Fruit fly (Drosophila melanogaster): ENCODE results near the gene Ubr3.
A peak's percentile ranks its signal among the peaks of the same experiment; 100 is the strongest.

Gene Ubr3

dm6 chrX:7968215-7968799 lies 32.6 kb downstream of the Ubr3 start, which contains the start of gene sws (continued):
- TF ChIP-seq CG16863 (GFP tag; optimal IDR thresholded peaks at IDR 0.05) (no peak), unpg (GFP tag; optimal IDR thresholded peaks at IDR 0.05) (peak; percentile 36), CG7963 (GFP tag; IDR thresholded peaks at IDR 0.05; ENCODE audit: partially characterized antibody) (no peak), CG15269 (tag; optimal IDR thresholded peaks at IDR 0.05) (peak; percentile 48), ash1 (GFP tag; optimal IDR thresholded peaks at IDR 0.05) (no peak), CG17829 (tag; optimal IDR thresholded peaks at IDR 0.05) (peak; percentile 45), CG18619 (GFP tag; optimal IDR thresholded peaks at IDR 0.05) (peak; percentile 29), fru (optimal IDR thresholded peaks at IDR 0.05) (no peak), fu2 (GFP tag; optimal IDR thresholded peaks at IDR 0.05) (no peak), tx (GFP tag; optimal IDR thresholded peaks at IDR 0.05) (no peak), NfI (GFP tag; optimal IDR thresholded peaks at IDR 0.05) (peak; percentile 19), CG15696 (tag; optimal IDR thresholded peaks at IDR 0.05) (no peak), repo (GFP tag; optimal IDR thresholded peaks at IDR 0.05) (no peak), CG33557 (GFP tag; optimal IDR thresholded peaks at IDR 0.05) (peak; percentile 1), jigr1 (GFP tag; IDR thresholded peaks at IDR 0.05) (no peak), aop (GFP tag; IDR thresholded peaks at IDR 0.05) (no peak), CG18764 (GFP tag; optimal IDR thresholded peaks at IDR 0.05) (no peak), Jarid2 (GFP tag; optimal IDR thresholded peaks at IDR 0.05) (no peak), sr (GFP tag; IDR thresholded peaks at IDR 0.05) (no peak), D19B (GFP tag; optimal IDR thresholded peaks at IDR 0.05) (peak; percentile 10), CG4282 (GFP tag; optimal IDR thresholded peaks at IDR 0.05) (no peak), CG3726 (GFP tag; IDR thresholded peaks at IDR 0.05) (no peak), knrl (GFP tag; IDR thresholded peaks at IDR 0.05; ENCODE audit: partially characterized antibody) (peak; percentile 53; the same call in 2 of the 3 replicates), gsb (GFP tag; IDR thresholded peaks at IDR 0.05) (no peak), Bdp1 (GFP tag; optimal IDR thresholded peaks at IDR 0.05) (no peak), seq (GFP tag; IDR thresholded peaks at IDR 0.05) (no peak), chm (GFP tag; IDR thresholded peaks at IDR 0.05) (no peak), CG12942 (GFP tag; optimal IDR thresholded peaks at IDR 0.05) (peak; percentile 25), pros (GFP tag; optimal IDR thresholded peaks at IDR 0.05) (no peak), Stat92E (GFP tag; optimal IDR thresholded peaks at IDR 0.05) (no peak), ro (GFP tag; IDR thresholded peaks at IDR 0.05) (no peak), CG31441 (GFP tag; IDR thresholded peaks at IDR 0.05) (peak; percentile 61), Dref (GFP tag; IDR thresholded peaks at IDR 0.05) (peak; percentile 81), CG7745 (tag; optimal IDR thresholded peaks at IDR 0.05) (no peak), tna (GFP tag; IDR thresholded peaks at IDR 0.05; ENCODE audit: partially characterized antibody) (peak; percentile 29; the same call in 1 of the 2 replicates), Nf-YA (GFP tag; IDR thresholded peaks at IDR 0.05) (no peak), CG33213 (GFP tag; optimal IDR thresholded peaks at IDR 0.05) (no peak), mld (GFP tag; IDR thresholded peaks at IDR 0.05; ENCODE audit: partially characterized antibody) (peak; percentile 66; the same call in 1 of the 3 replicates), eyg (GFP tag; optimal IDR thresholded peaks at IDR 0.05) (no peak), sc (optimal IDR thresholded peaks at IDR 0.05) (no peak), sc (GFP tag; optimal IDR thresholded peaks at IDR 0.05) (no peak), Usf (GFP tag; optimal IDR thresholded peaks at IDR 0.05) (no peak), cato (GFP tag; optimal IDR thresholded peaks at IDR 0.05; ENCODE audit: borderline replicate concordance) (no peak), CG1233 (GFP tag; optimal IDR thresholded peaks at IDR 0.05) (peak; percentile 32), ato (GFP tag; IDR thresholded peaks at IDR 0.05; ENCODE audit: partially characterized antibody) (peak; percentile 50; the same call in 1 of the 2 replicates), CG7271 (tag; optimal IDR thresholded peaks at IDR 0.05) (no peak), CG34376 (GFP tag; optimal IDR thresholded peaks at IDR 0.05) (no peak), CG5953 (GFP tag; IDR thresholded peaks at IDR 0.05) (no peak), BEAF-32 (GFP tag; optimal IDR thresholded peaks at IDR 0.05) (peak; percentile 74), Doc2 (GFP tag; IDR thresholded peaks at IDR 0.05) (no peak)

Data from whole organism, embryonic.